Worm (Caenorhabditis elegans) whole organism, L4/young adult: Measurements from ENCODE around the gene nth-1.

Experiments
- W03F9.2 ChIP-seq: fragments of 150-350 bp; optimal IDR thresholded peaks from 2 replicates; lab custom pipeline; 2014; ENCODE audit warnings: missing biosample characterization, missing genetic modification characterization
- him-1 ChIP-seq: sonication (generic microtip); optimal IDR thresholded peaks from 2 replicates; lab custom pipeline; 2016; ENCODE audit warnings: missing genotype, missing genetic modification reagents, missing genetic modification characterization, missing compliant biosample characterization

ce11 chrIII:4283175-4283574, 10.9 kb downstream of the nth-1 start:
- TF ChIP-seq W03F9.2 (tag; lab: Kevin White, UChicago) (no peak), him-1 (tag; lab: Kevin White, UChicago) (no peak)
